Worm (Caenorhabditis elegans) whole organism, early embryonic: ENCODE measurements around the gene nhr-166.

Source experiments
- B0310.2 ChIP-seq: sonication (generic microtip); optimal IDR thresholded peaks from 2 replicates; lab custom pipeline; 2016; ENCODE audit warnings: mild to moderate bottlenecking, missing genetic modification characterization, missing compliant biosample characterization
- F13C5.2 ChIP-seq: sonication (generic microtip); optimal IDR thresholded peaks from 2 replicates; lab custom pipeline; 2017; ENCODE audit warnings: mild to moderate bottlenecking, missing genetic modification characterization, inconsistent platforms, missing compliant biosample characterization
- aly-1 ChIP-seq: sonication (generic microtip); optimal IDR thresholded peaks from 2 replicates; lab custom pipeline; 2016; ENCODE audit warnings: missing genetic modification characterization, missing compliant biosample characterization
- ama-1 ChIP-seq: fragments of 150-350 bp; optimal IDR thresholded peaks from 2 replicates; lab custom pipeline; 2014
- ceh-13 ChIP-seq: fragments of 200-800 bp; sonication (Bioruptor generic); optimal IDR thresholded peaks from 2 replicates; lab custom pipeline; 2018; ENCODE audit warnings: mild to moderate bottlenecking, missing genetic modification characterization, missing compliant biosample characterization
- ceh-36 ChIP-seq: sonication (generic microtip); optimal IDR thresholded peaks from 2 replicates; lab custom pipeline; 2016; ENCODE audit warnings: missing genetic modification characterization, inconsistent platforms, missing compliant biosample characterization
- ets-7 ChIP-seq: sonication (generic microtip); optimal IDR thresholded peaks from 2 replicates; lab custom pipeline; 2016; ENCODE audit warnings: missing genotype, missing genetic modification characterization, missing compliant biosample characterization
- flt-1 ChIP-seq: fragments of 200-800 bp; sonication (Bioruptor generic); IDR thresholded peaks from 2 replicates; pipeline ENCODE4 v1.3.6; 2022; ENCODE audit warnings: missing genetic modification characterization, missing compliant biosample characterization
- hmbx-1 ChIP-seq: sonication (generic microtip); optimal IDR thresholded peaks from 2 replicates; lab custom pipeline; 2016; ENCODE audit warnings: mild to moderate bottlenecking, missing genetic modification characterization, missing compliant biosample characterization
- hmg-4 ChIP-seq: fragments of 200-800 bp; sonication (Bioruptor generic); optimal IDR thresholded peaks from 2 replicates; lab custom pipeline; 2018; ENCODE audit warnings: mild to moderate bottlenecking, missing genetic modification characterization, missing compliant biosample characterization
- hnd-1 ChIP-seq: sonication (generic microtip); optimal IDR thresholded peaks from 2 replicates; lab custom pipeline; 2016; ENCODE audit warnings: missing genetic modification characterization, missing compliant biosample characterization
- pes-1 ChIP-seq: fragments of 200-800 bp; sonication (Bioruptor generic); IDR thresholded peaks from 2 replicates; pipeline ENCODE4 v1.3.6; 2022; ENCODE audit warnings: missing genetic modification reagents, missing genetic modification characterization, missing compliant biosample characterization
- scrt-1 ChIP-seq: fragments of 200-800 bp; sonication (Bioruptor generic); IDR thresholded peaks from 2 replicates; pipeline ENCODE4 v1.3.6; 2022; ENCODE audit warnings: missing genetic modification characterization, missing compliant biosample characterization
- sea-1 ChIP-seq: fragments of 200-800 bp; sonication (Bioruptor generic); conservative IDR thresholded peaks from 2 replicates; pipeline ENCODE4 v1.3.6; 2022; ENCODE audit warnings: missing genetic modification characterization, missing compliant biosample characterization
- tbx-11 ChIP-seq: fragments of 200-800 bp; sonication (Bioruptor generic); IDR thresholded peaks from 2 replicates; pipeline ENCODE4 v1.3.6; 2022; ENCODE audit warnings: missing genetic modification characterization, missing compliant biosample characterization
- tbx-37 ChIP-seq: fragments of 200-800 bp; sonication (Bioruptor generic); conservative IDR thresholded peaks from 2 replicates; pipeline ENCODE4 v1.3.6; 2022; ENCODE audit warnings: missing genetic modification reagents, missing genetic modification characterization, missing compliant biosample characterization
- tra-4 ChIP-seq: sonication (generic microtip); optimal IDR thresholded peaks from 2 replicates; lab custom pipeline; 2017; ENCODE audit warnings: missing genetic modification characterization, missing compliant biosample characterization

Gene nhr-166

ce11 chrII:3879945-3880344 lies at the start of gene nhr-166:
Gene nhr-166, plus strand, starts transcription at chrII:3880245.
- TF ChIP-seq tbx-37 (GFP tag; lab: Robert Waterston, UW) (no peak), ceh-36 (no peak), B0310.2 (tag; lab: Kevin White, UChicago) (no peak), hmg-4 (GFP tag; lab: Kevin White, UChicago) (no peak), scrt-1 (GFP tag; lab: Robert Waterston, UW) (no peak), sea-1 (GFP tag; lab: Robert Waterston, UW) (no peak), pes-1 (no peak), hnd-1 (tag; lab: Kevin White, UChicago) (no peak), tbx-11 (no peak), F13C5.2 (tag; lab: Kevin White, UChicago) (no peak), flt-1 (GFP tag; lab: Robert Waterston, UW) (no peak), ets-7 (tag; lab: Kevin White, UChicago) (no peak), ceh-13 (GFP tag; lab: Kevin White, UChicago) (no peak)

DNA sequence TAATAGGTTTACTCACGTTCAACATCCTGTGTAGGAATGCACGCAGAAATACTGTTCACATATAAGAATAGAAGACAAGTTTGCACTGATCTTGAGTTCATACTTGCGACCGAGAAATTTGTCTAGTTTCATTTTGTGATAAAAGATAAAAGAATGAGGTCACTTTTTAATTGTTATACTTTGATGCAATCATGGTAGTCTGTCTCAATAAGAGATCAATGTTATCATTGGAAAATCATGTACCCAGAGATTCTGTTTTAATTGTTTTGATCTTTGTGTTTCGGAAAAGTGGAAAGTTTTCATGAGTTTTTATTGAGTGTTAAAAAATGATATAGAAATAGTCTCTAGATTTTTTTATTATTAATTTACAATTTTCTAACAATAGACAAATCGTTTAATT lies 47.7 kb upstream of the nhr-166 start, which contains the start of gene F54D10.9:
Gene F54D10.9, minus strand, starts transcription at position 101 of the 400 bp plus-strand sequence.
- TF ChIP-seq ama-1 (lab: Kevin White, UChicago) (no peak), hmbx-1 (tag; lab: Kevin White, UChicago) (no peak)

DNA sequence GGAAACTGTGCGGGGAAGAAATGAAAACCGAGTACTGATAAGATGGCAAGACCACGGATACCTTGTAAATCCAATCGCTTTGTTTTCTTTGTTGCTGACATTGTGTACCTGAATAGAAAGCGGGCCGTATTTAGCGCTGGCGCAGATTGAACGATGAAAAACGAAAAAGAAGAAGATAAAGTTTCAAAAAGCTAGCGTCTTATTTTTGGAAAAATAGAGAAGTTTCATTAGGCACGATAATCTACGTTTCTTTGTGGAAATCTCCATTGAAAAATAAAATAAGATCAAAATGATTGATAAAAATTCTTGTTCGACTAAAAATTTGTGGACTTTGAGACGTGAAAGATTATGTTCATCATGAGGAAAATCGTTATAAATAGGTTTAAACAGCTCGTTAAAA lies 44.1 kb upstream of the nhr-166 start, which contains the start of gene oac-4:
Gene oac-4, minus strand, starts transcription at position 101 of the 400 bp plus-strand sequence.
- TF ChIP-seq tra-4 (tag; lab: Kevin White, UChicago) (no peak), ceh-13 (GFP tag; lab: Kevin White, UChicago) (no peak), F13C5.2 (tag; lab: Kevin White, UChicago) (no peak), aly-1 (no peak), sea-1 (GFP tag; lab: Robert Waterston, UW) (no peak), ceh-36 (no peak), hmbx-1 (tag; lab: Kevin White, UChicago) (no peak), hnd-1 (tag; lab: Kevin White, UChicago) (no peak), tbx-37 (GFP tag; lab: Robert Waterston, UW) (no peak), scrt-1 (GFP tag; lab: Robert Waterston, UW) (no peak), pes-1 (no peak), ama-1 (lab: Kevin White, UChicago) (no peak), flt-1 (GFP tag; lab: Robert Waterston, UW) (no peak), tbx-11 (no peak), ets-7 (tag; lab: Kevin White, UChicago) (no peak), B0310.2 (tag; lab: Kevin White, UChicago) (no peak), hmg-4 (GFP tag; lab: Kevin White, UChicago) (no peak)

DNA sequence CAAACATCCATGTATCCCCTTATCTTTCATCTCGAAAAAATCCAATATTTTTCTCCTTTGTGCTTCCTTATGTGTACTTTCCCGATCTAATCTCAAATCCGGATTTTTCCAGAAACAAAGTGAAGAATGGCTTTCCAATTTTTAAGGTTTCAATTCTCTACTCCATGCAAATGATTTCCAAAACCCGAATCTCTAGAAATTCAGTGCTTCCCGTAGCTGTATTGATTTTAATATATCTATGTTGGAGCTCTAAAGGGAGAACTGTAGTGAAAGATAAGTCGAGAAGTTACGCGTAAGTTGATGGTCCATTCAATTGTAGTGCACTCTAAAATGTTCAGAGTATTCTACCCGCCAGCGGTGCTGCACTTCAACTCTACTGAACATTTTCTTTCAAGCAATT lies 40.5 kb upstream of the nhr-166 start, which contains the start of gene C17A2.4:
Gene C17A2.4, plus strand, starts transcription at position 301 of the 400 bp plus-strand sequence.
- TF ChIP-seq ceh-13 (GFP tag; lab: Kevin White, UChicago) (no peak), hnd-1 (tag; lab: Kevin White, UChicago) (no peak), tbx-37 (GFP tag; lab: Robert Waterston, UW) (no peak), hmbx-1 (tag; lab: Kevin White, UChicago) (no peak), scrt-1 (GFP tag; lab: Robert Waterston, UW) (no peak), F13C5.2 (tag; lab: Kevin White, UChicago) (no peak)

DNA sequence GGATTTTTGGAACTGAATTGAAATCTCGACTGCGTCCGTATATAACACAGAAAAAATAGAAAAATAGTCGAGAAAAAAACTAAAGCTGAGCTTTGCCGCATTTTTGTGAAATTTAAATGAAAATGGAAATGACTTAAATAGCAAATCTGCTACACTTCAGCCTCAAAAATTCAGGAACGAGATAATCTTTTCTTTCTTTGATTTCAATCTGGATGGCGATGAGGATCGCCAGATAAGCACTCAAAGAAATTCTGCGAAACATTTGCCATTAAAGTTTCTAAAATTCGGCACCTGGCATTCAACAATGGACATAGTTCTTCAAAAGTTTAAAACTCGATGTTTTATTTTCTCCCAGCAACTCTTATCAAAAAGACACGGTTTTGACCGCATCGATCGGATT lies 36.7 kb upstream of the nhr-166 start, which contains the start of the genes C17A2.7 and C17A2.3:
Gene C17A2.7, minus strand, starts transcription at position 101 of the 400 bp plus-strand sequence.
Gene C17A2.3, plus strand, starts transcription at position 305 of the 400 bp plus-strand sequence.
- TF ChIP-seq tra-4 (tag; lab: Kevin White, UChicago) (no peak), ceh-13 (GFP tag; lab: Kevin White, UChicago) (no peak), ama-1 (lab: Kevin White, UChicago) (no peak), sea-1 (GFP tag; lab: Robert Waterston, UW) (no peak), flt-1 (GFP tag; lab: Robert Waterston, UW) (no peak), ets-7 (tag; lab: Kevin White, UChicago) (no peak), F13C5.2 (tag; lab: Kevin White, UChicago) (no peak), hmg-4 (GFP tag; lab: Kevin White, UChicago) (no peak)

ce11 chrII:3846028-3846427 lies 34.0 kb upstream of the nhr-166 start, which contains the start of gene C17A2.2:
Gene C17A2.2, plus strand, starts transcription at chrII:3846328.
- no peak for TF ChIP-seq tbx-37 (GFP tag; lab: Robert Waterston, UW)
- no peak for TF ChIP-seq pes-1
- TF ChIP-seq ceh-13 (GFP tag; lab: Kevin White, UChicago) = no peak
- no peak for TF ChIP-seq flt-1 (GFP tag; lab: Robert Waterston, UW)

DNA sequence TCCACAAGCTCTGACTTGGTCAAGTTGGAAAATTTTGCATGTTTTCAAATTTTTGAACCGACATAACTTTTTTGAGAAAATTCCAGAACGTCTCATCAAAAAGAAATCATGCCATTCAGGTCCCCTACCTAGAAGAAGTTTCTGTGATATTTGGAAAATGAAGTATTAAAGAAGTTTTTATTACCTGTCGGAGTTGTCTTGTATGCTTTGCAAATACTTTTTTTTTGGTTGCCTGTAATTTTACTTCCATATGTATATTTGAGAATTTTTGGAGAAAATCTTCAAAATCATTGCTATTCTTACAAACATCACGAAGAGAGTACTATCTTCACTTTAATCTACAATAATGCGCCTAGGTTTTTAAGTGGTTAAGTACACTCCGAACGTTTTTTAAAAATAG lies 29.4 kb upstream of the nhr-166 start, which contains the start of gene nhr-72:
Gene nhr-72, minus strand, starts transcription at position 101 of the 400 bp plus-strand sequence.
- TF ChIP-seq aly-1 (no peak), sea-1 (GFP tag; lab: Robert Waterston, UW) (no peak), ceh-36 (no peak), B0310.2 (tag; lab: Kevin White, UChicago) (no peak), F13C5.2 (tag; lab: Kevin White, UChicago) (no peak), tbx-37 (GFP tag; lab: Robert Waterston, UW) (no peak), ets-7 (tag; lab: Kevin White, UChicago) (no peak), pes-1 (no peak), ceh-13 (GFP tag; lab: Kevin White, UChicago) (no peak), ama-1 (lab: Kevin White, UChicago) (no peak), flt-1 (GFP tag; lab: Robert Waterston, UW) (no peak), tbx-11 (no peak)

ce11 chrII:3852654-3853053 lies 27.4 kb upstream of the nhr-166 start, which contains the start of gene nhr-257:
Gene nhr-257, plus strand, starts transcription at chrII:3852954.
- TF ChIP-seq pes-1 (no peak), flt-1 (GFP tag; lab: Robert Waterston, UW) (no peak), tra-4 (tag; lab: Kevin White, UChicago) (no peak), F13C5.2 (tag; lab: Kevin White, UChicago) (no peak), tbx-37 (GFP tag; lab: Robert Waterston, UW) (no peak), hmg-4 (GFP tag; lab: Kevin White, UChicago) (no peak), ceh-13 (GFP tag; lab: Kevin White, UChicago) (no peak), ama-1 (lab: Kevin White, UChicago) (no peak), B0310.2 (tag; lab: Kevin White, UChicago) (no peak), hmbx-1 (tag; lab: Kevin White, UChicago) (no peak), tbx-11 (no peak), ets-7 (tag; lab: Kevin White, UChicago) (no peak), sea-1 (GFP tag; lab: Robert Waterston, UW) (no peak), ceh-36 (no peak), hnd-1 (tag; lab: Kevin White, UChicago) (no peak), scrt-1 (GFP tag; lab: Robert Waterston, UW) (no peak), aly-1 (no peak)
